Worm (Caenorhabditis elegans): Measurements from ENCODE around the gene pigc-1.
"Not testable (repeated sequence)": the region's sequence is repeated elsewhere in the genome, so short reads cannot be mapped to it uniquely, and the experiment has no call there.

Gene pigc-1

DNA sequence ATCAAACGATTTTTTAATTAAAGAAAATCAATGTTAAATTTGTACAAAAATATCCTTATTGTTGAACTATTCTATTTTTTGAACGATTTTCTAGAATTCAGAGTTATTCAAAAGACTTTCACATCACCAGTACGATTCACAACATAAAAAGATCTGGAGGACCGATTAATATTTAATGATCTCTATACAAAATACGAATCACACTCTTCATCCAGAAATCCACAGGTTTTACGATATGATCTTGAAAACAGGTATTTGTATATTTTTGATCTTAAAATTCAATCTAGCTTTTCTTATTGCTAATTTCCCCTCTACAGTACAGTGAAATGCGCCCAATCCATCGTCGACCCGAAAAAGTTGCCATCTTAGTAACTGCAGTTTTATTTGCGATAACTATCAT is 38.3 kb downstream of the pigc-1 start, which contains the start of gene F49C12.5:
Gene F49C12.5 (plus strand): TSS at position 301 of the 400 bp plus-strand sequence.
- TF ChIP-seq aly-1 (tag; optimal IDR thresholded peaks at IDR 0.05) (no peak), tbx-37 (GFP tag; conservative IDR thresholded peaks at IDR 0.05) (no peak), ama-1 (optimal IDR thresholded peaks at IDR 0.05) (no peak), scrt-1 (GFP tag; IDR thresholded peaks at IDR 0.05) (no peak), flt-1 (GFP tag; IDR thresholded peaks at IDR 0.05) (no peak), sea-1 (GFP tag; conservative IDR thresholded peaks at IDR 0.05) (no peak), F13C5.2 (tag; optimal IDR thresholded peaks at IDR 0.05) (no peak), pes-1 (GFP tag; IDR thresholded peaks at IDR 0.05) (no peak), tbx-11 (GFP tag; IDR thresholded peaks at IDR 0.05) (no peak), hmg-4 (GFP tag; optimal IDR thresholded peaks at IDR 0.05) (no peak), B0310.2 (tag; optimal IDR thresholded peaks at IDR 0.05) (no peak)

DNA sequence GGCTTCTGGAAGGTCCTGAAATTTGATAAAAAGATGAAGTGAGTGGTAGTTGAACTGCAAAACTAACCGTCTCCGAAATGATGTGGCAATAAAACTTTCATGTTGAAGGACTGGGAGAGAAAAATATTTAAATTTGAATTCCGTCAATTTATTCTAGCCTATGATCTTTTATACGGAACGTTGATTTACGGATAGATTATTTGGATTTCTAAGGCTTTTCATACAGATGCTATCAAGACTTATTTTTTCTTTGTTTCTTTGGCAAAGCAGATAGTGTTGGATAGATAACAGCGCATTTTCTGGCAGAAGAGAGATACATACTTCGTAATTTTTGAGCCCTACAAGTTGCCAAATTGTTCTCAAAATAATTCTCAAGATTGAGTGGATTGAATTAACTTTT is 39.0 kb downstream of the pigc-1 start, which contains the start of gene F49C12.4:
Gene F49C12.4 (minus strand): TSS at position 101 of the 400 bp plus-strand sequence.
- TF ChIP-seq pes-1 (GFP tag; IDR thresholded peaks at IDR 0.05), result no peak
- TF ChIP-seq tbx-37 (GFP tag; conservative IDR thresholded peaks at IDR 0.05), result no peak
- TF ChIP-seq aly-1 (tag; optimal IDR thresholded peaks at IDR 0.05), result no peak
- TF ChIP-seq flt-1 (GFP tag; IDR thresholded peaks at IDR 0.05), result no peak
- no peak for TF ChIP-seq scrt-1 (GFP tag; IDR thresholded peaks at IDR 0.05)
- TF ChIP-seq hmbx-1 (tag; optimal IDR thresholded peaks at IDR 0.05), result no peak
- TF ChIP-seq tra-4 (tag; optimal IDR thresholded peaks at IDR 0.05), result no peak
- TF ChIP-seq ama-1 (optimal IDR thresholded peaks at IDR 0.05), result no peak
- TF ChIP-seq hnd-1 (tag; optimal IDR thresholded peaks at IDR 0.05), result no peak
- TF ChIP-seq sea-1 (GFP tag; conservative IDR thresholded peaks at IDR 0.05), result no peak
- no peak for TF ChIP-seq ceh-13 (GFP tag; optimal IDR thresholded peaks at IDR 0.05)

DNA sequence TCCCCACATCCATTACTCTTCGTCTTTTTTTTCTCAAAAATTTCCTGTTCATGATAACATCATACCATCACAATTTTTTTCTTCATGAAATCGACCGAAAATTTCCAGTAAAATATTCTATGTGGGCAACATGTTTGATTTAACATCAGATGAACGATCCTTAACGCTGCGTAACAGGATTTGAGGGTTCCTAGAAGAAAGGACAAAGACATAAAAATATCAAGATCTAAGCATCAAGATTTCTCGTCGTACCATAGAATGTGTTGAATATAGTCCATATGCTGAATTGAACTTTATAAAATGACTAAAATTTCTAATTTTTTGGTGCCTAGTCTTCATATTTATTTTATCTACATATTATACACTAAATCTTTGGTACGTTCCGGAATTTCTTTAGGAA is 42.8 kb downstream of the pigc-1 start, which contains the start of gene F49C12.3:
Gene F49C12.3 (plus strand): TSS at position 301 of the 400 bp plus-strand sequence.
- no peak for TF ChIP-seq hmg-4 (GFP tag; optimal IDR thresholded peaks at IDR 0.05)
- TF ChIP-seq aly-1 (tag; optimal IDR thresholded peaks at IDR 0.05), result no peak
- no peak for TF ChIP-seq ceh-36 (tag; optimal IDR thresholded peaks at IDR 0.05)
- TF ChIP-seq F13C5.2 (tag; optimal IDR thresholded peaks at IDR 0.05), result no peak
- TF ChIP-seq tbx-11 (GFP tag; IDR thresholded peaks at IDR 0.05), result no peak
- TF ChIP-seq scrt-1 (GFP tag; IDR thresholded peaks at IDR 0.05), result no peak
- TF ChIP-seq flt-1 (GFP tag; IDR thresholded peaks at IDR 0.05), result no peak
- TF ChIP-seq ceh-13 (GFP tag; optimal IDR thresholded peaks at IDR 0.05), result no peak

DNA sequence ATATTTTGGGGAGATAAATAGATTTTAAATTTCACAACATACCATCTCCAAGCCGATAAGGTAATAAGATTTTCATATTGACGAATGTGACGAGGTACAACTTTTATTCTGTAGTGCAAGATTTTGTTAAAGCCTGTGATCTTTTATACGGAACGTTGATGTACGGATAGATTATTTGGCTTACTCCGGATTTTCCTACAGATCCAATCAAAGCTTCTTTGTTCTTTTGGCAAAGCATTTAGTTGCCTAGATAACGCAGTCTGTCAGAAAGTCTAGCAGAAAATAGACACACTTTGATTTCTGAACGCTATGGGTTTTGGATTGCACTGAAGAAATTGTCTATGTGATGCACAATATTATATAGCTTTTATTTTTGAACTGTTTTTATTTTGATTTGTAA is 43.8 kb downstream of the pigc-1 start, which contains the start of gene F49C12.2:
Gene F49C12.2 (minus strand): TSS at position 101 of the 400 bp plus-strand sequence.
- TF ChIP-seq hmbx-1 (tag; optimal IDR thresholded peaks at IDR 0.05) (no peak), hnd-1 (tag; optimal IDR thresholded peaks at IDR 0.05) (no peak), scrt-1 (GFP tag; IDR thresholded peaks at IDR 0.05) (no peak), F13C5.2 (tag; optimal IDR thresholded peaks at IDR 0.05) (no peak), ets-7 (tag; optimal IDR thresholded peaks at IDR 0.05) (no peak)

DNA sequence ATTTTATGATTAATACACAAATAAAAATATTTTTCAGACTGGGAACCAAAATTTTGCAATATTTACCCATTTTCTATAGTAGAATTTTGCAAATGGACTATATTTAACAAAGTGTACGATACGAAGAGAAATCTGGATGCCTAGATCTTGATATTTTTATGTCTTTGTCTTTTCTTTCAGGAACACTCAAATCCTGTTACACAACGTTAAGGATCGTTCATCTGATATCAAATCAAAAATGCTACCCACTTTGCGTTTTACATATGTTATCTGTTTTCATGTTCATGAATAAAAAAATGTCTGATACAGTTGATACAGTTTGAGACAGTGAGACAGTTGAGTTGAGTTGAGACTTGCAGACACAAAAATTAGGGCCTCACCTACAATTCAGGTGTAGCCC is 46.7 kb downstream of the pigc-1 start, which contains the start of gene F49C12.1:
Gene F49C12.1 (minus strand): TSS at position 70 of the 400 bp plus-strand sequence.
- TF ChIP-seq aly-1 (tag; optimal IDR thresholded peaks at IDR 0.05), result no peak
- no peak for TF ChIP-seq hnd-1 (tag; optimal IDR thresholded peaks at IDR 0.05)
- TF ChIP-seq ceh-36 (tag; optimal IDR thresholded peaks at IDR 0.05), result no peak
- no peak for TF ChIP-seq scrt-1 (GFP tag; IDR thresholded peaks at IDR 0.05)
- TF ChIP-seq tbx-37 (GFP tag; conservative IDR thresholded peaks at IDR 0.05), result no peak
- no peak for TF ChIP-seq flt-1 (GFP tag; IDR thresholded peaks at IDR 0.05)
- TF ChIP-seq F13C5.2 (tag; optimal IDR thresholded peaks at IDR 0.05), result no peak
- TF ChIP-seq hmg-4 (GFP tag; optimal IDR thresholded peaks at IDR 0.05), result no peak
- no peak for TF ChIP-seq ets-7 (tag; optimal IDR thresholded peaks at IDR 0.05)

DNA sequence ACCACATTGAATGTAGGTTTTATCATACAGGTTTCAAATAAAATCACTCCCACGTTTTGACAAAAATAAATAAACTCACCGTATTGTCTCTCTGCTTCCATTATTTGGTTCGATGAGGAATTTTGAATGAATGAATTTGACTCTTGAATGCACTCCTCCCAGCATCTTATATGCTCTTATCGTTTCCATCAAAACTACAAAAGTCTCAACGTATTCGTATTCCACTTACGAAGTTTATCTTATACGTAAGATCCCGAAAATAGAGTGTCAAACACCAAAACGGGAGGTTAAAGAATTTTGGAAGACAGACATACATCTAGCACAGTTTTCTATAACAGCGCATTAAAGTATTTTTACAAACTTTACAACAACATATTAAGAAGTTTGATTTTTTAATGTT is 49.1 kb downstream of the pigc-1 start, which contains the start of gene nhr-264:
Gene nhr-264 (minus strand): TSS at position 101 of the 400 bp plus-strand sequence.
- TF ChIP-seq ceh-13 (GFP tag; optimal IDR thresholded peaks at IDR 0.05); scrt-1 (GFP tag; IDR thresholded peaks at IDR 0.05); hmbx-1 (tag; optimal IDR thresholded peaks at IDR 0.05): not testable (repeated sequence)
